Worm (Caenorhabditis elegans): ENCODE measurements around the gene cyld-1.

DNA sequence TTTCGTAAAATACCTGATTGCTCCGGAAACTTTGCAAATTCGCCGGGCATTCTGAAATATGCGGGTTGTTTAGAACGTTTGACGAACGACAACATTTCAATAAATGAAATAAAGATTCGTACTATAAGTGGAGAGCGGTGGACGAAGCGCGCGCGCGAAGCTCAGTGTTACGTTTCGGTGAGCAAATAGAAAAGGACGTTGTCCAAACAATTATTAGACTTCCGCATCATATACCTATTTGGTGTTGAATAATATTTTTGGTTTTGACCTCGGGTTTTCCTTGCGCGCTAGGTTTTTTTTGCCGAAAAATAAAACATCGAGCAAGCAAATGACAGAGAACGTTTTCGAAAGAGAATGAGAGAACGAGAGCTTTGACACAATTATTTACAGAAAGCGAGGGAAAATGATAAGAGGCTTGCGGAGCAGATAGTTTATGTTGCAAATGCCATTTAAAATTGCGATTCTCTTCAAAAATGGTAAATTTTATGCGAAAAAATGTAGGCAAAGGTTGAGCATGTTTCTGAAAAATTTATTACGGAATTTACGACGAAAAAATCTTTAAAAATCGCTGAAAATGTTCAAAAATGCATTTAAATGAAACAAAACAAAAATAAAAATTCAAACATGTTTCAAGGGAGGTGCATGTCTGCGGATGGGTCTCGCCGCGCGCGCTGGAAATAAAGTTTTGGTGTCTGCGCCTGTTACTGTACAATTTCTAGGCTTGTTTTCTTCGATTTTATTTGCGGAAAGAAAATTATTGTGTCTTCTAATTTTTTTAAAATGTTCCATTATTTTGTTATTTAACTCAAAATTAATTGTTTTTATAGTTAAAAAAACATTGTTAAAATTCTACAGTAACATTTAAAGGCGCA is at the start of gene cyld-1, which contains the start of gene F40F12.9:
- TF ChIP-seq xnd-1 (tag; optimal IDR thresholded peaks at IDR 0.05) (peak; percentile 6), snpc-1.1 (tag; optimal IDR thresholded peaks at IDR 0.05; ENCODE audit: insufficient read depth) (peak; percentile 5), athp-1 (tag; optimal IDR thresholded peaks at IDR 0.05) (no peak), him-1 (tag; optimal IDR thresholded peaks at IDR 0.05) (no peak), attf-5 (GFP tag; optimal IDR thresholded peaks at IDR 0.05) (no peak), dpff-1 (tag; optimal IDR thresholded peaks at IDR 0.05) (no peak), ZK185.1 (tag; optimal IDR thresholded peaks at IDR 0.05; ENCODE audit: poor library complexity, severe bottlenecking) (no peak), ceh-91 (GFP tag; IDR thresholded peaks at IDR 0.05) (peak; percentile 60), B0035.1 (tag; optimal IDR thresholded peaks at IDR 0.05) (no peak), madf-3 (GFP tag; IDR thresholded peaks at IDR 0.05) (no peak), ceh-100 (GFP tag; IDR thresholded peaks at IDR 0.05) (no peak), let-526 (GFP tag; IDR thresholded peaks at IDR 0.05) (no peak), mel-28 (tag; optimal IDR thresholded peaks at IDR 0.05; ENCODE audit: borderline replicate concordance) (no peak)
